Worm (Caenorhabditis elegans): Measurements from ENCODE around the gene vab-2.

DNA sequence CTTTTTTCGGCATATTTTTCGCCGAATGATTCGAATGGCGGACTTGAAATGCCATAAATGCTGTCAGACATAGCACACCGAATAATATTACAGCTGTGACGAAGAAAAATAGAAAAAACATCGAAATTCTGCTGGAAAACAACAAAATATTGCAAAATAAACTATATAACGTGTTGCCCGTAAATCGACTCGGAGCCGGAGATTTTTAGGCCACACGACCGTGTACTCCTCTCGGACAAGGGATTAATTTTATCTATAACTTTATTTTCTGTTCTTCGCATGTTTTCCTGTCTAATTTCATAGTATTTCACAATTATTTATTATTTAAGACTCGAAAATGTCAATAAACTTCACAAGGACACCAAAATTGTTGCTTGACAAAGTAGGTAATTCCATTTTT is 36.6 kb upstream of the vab-2 start, which contains the start of the genes algn-14 and M02B7.2:
- TF ChIP-seq tbx-8 (GFP tag; optimal IDR thresholded peaks at IDR 0.05): no peak
- TF ChIP-seq mep-1 (tag; optimal IDR thresholded peaks at IDR 0.05): no peak
- no peak for TF ChIP-seq blmp-1 (tag; optimal IDR thresholded peaks at IDR 0.05)
- no peak for TF ChIP-seq nhr-76 (tag; optimal IDR thresholded peaks at IDR 0.05)
- no peak for TF ChIP-seq unc-62 (GFP tag; optimal IDR thresholded peaks at IDR 0.05)
- TF ChIP-seq elt-3 (tag; optimal IDR thresholded peaks at IDR 0.05): no peak
- no peak for TF ChIP-seq unc-39 (tag; optimal IDR thresholded peaks at IDR 0.05)
- TF ChIP-seq lsy-2 (tag; optimal IDR thresholded peaks at IDR 0.05): no peak
- no peak for TF ChIP-seq ztf-11 (tag; optimal IDR thresholded peaks at IDR 0.05)
- TF ChIP-seq sptf-1 (tag; optimal IDR thresholded peaks at IDR 0.05): no peak
- no peak for TF ChIP-seq lin-32 (GFP tag; optimal IDR thresholded peaks at IDR 0.05)
- TF ChIP-seq nhr-2 (tag; optimal IDR thresholded peaks at IDR 0.05): no peak
- no peak for TF ChIP-seq nhr-28 (tag; optimal IDR thresholded peaks at IDR 0.05)

Data from whole organism, mixed stage, embryonic.